Worm (Caenorhabditis elegans) whole organism, late embryonic: Measurements from ENCODE around the gene prx-14.

Experiments
- ceh-24 ChIP-seq: sonication (generic microtip); optimal IDR thresholded peaks from 2 replicates; lab custom pipeline; 2016; ENCODE audit warnings: mild to moderate bottlenecking, missing genetic modification characterization, missing compliant biosample characterization
- nhr-11 ChIP-seq: fragments of 150-350 bp; optimal IDR thresholded peaks from 2 replicates; lab custom pipeline; 2014; ENCODE audit warnings: missing biosample characterization, missing genetic modification characterization

DNA sequence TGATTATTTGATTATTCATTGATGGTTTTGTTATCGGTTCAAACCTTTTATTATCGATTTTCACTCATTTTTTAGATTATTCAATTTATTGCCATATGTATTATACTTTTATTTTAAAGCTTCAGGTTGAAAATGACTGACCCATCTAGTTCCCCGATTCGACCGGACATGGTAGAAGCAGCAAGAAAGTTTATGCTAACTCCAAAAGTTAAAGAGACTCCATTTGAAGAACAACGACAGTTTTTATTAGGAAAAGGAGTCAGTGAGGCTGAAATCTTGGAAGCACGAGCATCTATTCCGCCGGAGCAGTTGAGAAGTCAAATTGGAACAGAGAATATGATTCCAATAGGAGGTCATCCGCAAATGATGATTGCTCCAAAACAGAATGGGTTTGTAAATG, at the start of gene prx-14:
- TF ChIP-seq ceh-24 (tag; lab: Kevin White, UChicago): no peak
- no peak for TF ChIP-seq nhr-11 (tag; lab: Kevin White, UChicago)
